Worm (Caenorhabditis elegans): ENCODE data around the gene C40A11.8.
"Not testable (repeated sequence)": the region's sequence is repeated elsewhere in the genome, so short reads cannot be mapped to it uniquely, and the experiment has no call there.

C40A11.8 gene

ce11 chrII:2168374-2168773 is 17.6 kb upstream of the C40A11.8 start, which contains the start of gene fbxb-38:
fbxb-38 (minus strand) TSS chrII:2168763.
- TF ChIP-seq aly-1 (tag; optimal IDR thresholded peaks at IDR 0.05): no peak
- no peak for TF ChIP-seq flt-1 (GFP tag; IDR thresholded peaks at IDR 0.05)
- TF ChIP-seq scrt-1 (GFP tag; IDR thresholded peaks at IDR 0.05): no peak
- no peak for TF ChIP-seq sea-1 (GFP tag; conservative IDR thresholded peaks at IDR 0.05)
- TF ChIP-seq F13C5.2 (tag; optimal IDR thresholded peaks at IDR 0.05): no peak
- no peak for TF ChIP-seq hmbx-1 (tag; optimal IDR thresholded peaks at IDR 0.05)
- no peak for TF ChIP-seq tbx-37 (GFP tag; conservative IDR thresholded peaks at IDR 0.05)

- TF ChIP-seq ama-1 (optimal IDR thresholded peaks at IDR 0.05): no peak
- no peak for TF ChIP-seq tra-4 (tag; optimal IDR thresholded peaks at IDR 0.05)
- TF ChIP-seq aly-1 (tag; optimal IDR thresholded peaks at IDR 0.05): no peak
- no peak for TF ChIP-seq B0310.2 (tag; optimal IDR thresholded peaks at IDR 0.05)
- no peak for TF ChIP-seq tbx-37 (GFP tag; conservative IDR thresholded peaks at IDR 0.05)
- no peak for TF ChIP-seq F13C5.2 (tag; optimal IDR thresholded peaks at IDR 0.05)
- no peak for TF ChIP-seq hmbx-1 (tag; optimal IDR thresholded peaks at IDR 0.05)
- TF ChIP-seq hmg-4 (GFP tag; optimal IDR thresholded peaks at IDR 0.05): no peak
- TF ChIP-seq ceh-36 (tag; optimal IDR thresholded peaks at IDR 0.05): no peak
- TF ChIP-seq scrt-1 (GFP tag; IDR thresholded peaks at IDR 0.05): no peak
- no peak for TF ChIP-seq pes-1 (GFP tag; IDR thresholded peaks at IDR 0.05)
- TF ChIP-seq flt-1 (GFP tag; IDR thresholded peaks at IDR 0.05): no peak
- TF ChIP-seq tbx-11 (GFP tag; IDR thresholded peaks at IDR 0.05): no peak
- TF ChIP-seq ets-7 (tag; optimal IDR thresholded peaks at IDR 0.05): no peak
- no peak for TF ChIP-seq sea-1 (GFP tag; conservative IDR thresholded peaks at IDR 0.05)
- TF ChIP-seq hnd-1 (tag; optimal IDR thresholded peaks at IDR 0.05): no peak
- no peak for TF ChIP-seq ceh-13 (GFP tag; optimal IDR thresholded peaks at IDR 0.05)
Observed at ce11 chrII:2166376-2166775, 15.6 kb upstream of the C40A11.8 start, which contains the start of gene C33C12.4. C33C12.4 (minus strand) TSS chrII:2166476.

DNA sequence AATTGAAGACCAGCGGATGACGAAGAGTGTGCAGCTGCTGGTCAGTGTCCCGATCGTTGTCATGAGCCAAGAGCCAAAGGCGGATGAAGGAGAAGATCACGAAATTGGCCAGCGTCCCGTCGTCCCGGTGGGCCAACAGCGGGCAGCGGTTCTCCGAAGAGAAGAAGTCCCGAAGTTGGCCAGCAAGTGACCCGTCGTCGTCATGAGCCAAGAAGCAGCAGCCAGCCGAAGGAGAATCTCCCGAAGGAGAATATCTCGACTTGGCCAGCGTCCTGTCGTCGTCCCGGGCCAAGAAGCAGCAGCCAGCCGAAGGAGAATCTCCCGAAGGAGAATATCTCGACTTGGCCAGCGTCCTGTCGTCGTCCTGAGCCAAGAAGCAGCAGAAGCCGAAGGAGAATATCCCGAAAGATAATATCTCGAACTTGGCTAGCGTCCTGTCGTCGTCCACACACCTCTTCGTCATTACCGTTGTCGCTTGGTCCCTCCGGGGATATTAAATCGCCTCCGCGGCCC is 12.7 kb upstream of the C40A11.8 start, which contains the start of gene C33C12.11:
Gene C33C12.11 (minus strand): TSS at position 463 of the 513 bp plus-strand sequence.
- TF ChIP-seq hmg-4 (GFP tag; optimal IDR thresholded peaks at IDR 0.05); scrt-1 (GFP tag; IDR thresholded peaks at IDR 0.05); B0310.2 (tag; optimal IDR thresholded peaks at IDR 0.05): not testable (repeated sequence)

DNA sequence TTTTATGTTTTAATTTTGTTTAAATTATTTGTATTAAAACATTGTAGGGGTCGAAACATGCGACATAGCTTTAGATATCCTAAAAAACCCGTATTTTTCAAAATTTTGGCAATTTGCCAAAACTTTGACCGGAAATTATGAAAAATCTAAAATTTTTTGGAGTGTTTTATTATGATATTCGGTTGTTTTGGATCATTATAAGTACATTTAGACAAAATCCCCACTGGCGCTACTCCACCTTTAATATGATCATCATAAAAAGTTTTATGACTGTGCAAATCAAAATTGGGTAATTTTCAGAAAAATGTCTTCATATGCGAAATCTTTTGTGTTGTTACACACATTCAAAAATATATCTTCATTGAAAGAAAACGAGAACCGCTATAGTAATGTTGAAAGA is 3.0 kb upstream of the C40A11.8 start, which contains the start of gene math-18:
Gene math-18 (plus strand): TSS at position 301 of the 400 bp plus-strand sequence.
- not testable (repeated sequence) for TF ChIP-seq B0310.2, hnd-1, hmbx-1 (tag; optimal IDR thresholded peaks at IDR 0.05)

ce11 chrII:2152455-2152854 is 1.7 kb upstream of the C40A11.8 start:
- no peak for TF ChIP-seq tbx-37 (GFP tag; conservative IDR thresholded peaks at IDR 0.05)
- TF ChIP-seq ceh-36 (tag; optimal IDR thresholded peaks at IDR 0.05): no peak
- TF ChIP-seq hnd-1 (tag; optimal IDR thresholded peaks at IDR 0.05): no peak
- no peak for TF ChIP-seq ets-7 (tag; optimal IDR thresholded peaks at IDR 0.05)
- TF ChIP-seq hmg-4 (GFP tag; optimal IDR thresholded peaks at IDR 0.05): no peak
- no peak for TF ChIP-seq F13C5.2 (tag; optimal IDR thresholded peaks at IDR 0.05)
- TF ChIP-seq flt-1 (GFP tag; IDR thresholded peaks at IDR 0.05): no peak

DNA sequence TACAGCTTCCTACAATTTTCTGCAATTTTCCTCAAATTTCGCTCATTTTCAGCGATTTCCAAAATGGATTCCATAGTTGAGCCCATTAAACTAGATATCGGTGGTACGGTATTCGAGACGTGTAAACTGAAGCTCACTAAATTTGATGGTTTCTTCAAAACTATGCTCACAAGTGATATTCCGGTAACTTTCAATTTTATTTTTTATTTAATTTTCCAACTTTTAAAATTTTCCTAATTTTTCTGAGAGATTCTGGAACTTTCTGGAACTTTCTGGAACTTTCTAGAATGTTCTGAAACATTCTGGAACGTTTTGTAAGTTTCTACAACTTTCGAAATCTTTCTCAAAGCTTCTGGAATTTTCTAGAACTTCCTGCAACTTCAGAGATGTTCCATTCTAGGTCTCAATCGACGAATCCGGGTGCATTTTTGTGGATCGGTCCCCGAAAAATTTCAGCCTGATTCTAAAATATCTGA is 3.8 kb downstream of the C40A11.8 start, which contains the start of gene C40A11.2:
Gene C40A11.2 (plus strand): TSS at position 51 of the 476 bp plus-strand sequence.
- TF ChIP-seq tbx-11 (GFP tag; IDR thresholded peaks at IDR 0.05) (no peak), tbx-37 (GFP tag; conservative IDR thresholded peaks at IDR 0.05) (no peak), aly-1 (tag; optimal IDR thresholded peaks at IDR 0.05) (no peak), ceh-13 (GFP tag; optimal IDR thresholded peaks at IDR 0.05) (no peak), ama-1 (optimal IDR thresholded peaks at IDR 0.05) (no peak), B0310.2 (tag; optimal IDR thresholded peaks at IDR 0.05) (no peak), F13C5.2 (tag; optimal IDR thresholded peaks at IDR 0.05) (no peak), pes-1 (GFP tag; IDR thresholded peaks at IDR 0.05) (no peak), tra-4 (tag; optimal IDR thresholded peaks at IDR 0.05) (no peak), sea-1 (GFP tag; conservative IDR thresholded peaks at IDR 0.05) (no peak), hnd-1 (tag; optimal IDR thresholded peaks at IDR 0.05) (no peak), ets-7 (tag; optimal IDR thresholded peaks at IDR 0.05) (no peak), hmg-4 (GFP tag; optimal IDR thresholded peaks at IDR 0.05) (no peak), hmbx-1 (tag; optimal IDR thresholded peaks at IDR 0.05) (no peak), scrt-1 (GFP tag; IDR thresholded peaks at IDR 0.05) (no peak), flt-1 (GFP tag; IDR thresholded peaks at IDR 0.05) (no peak), ceh-36 (tag; optimal IDR thresholded peaks at IDR 0.05) (no peak)

ce11 chrII:2145566-2145965 is 5.2 kb downstream of the C40A11.8 start, which contains the start of gene C40A11.6:
C40A11.6 (minus strand) TSS chrII:2145666.
- TF ChIP-seq ceh-13 (GFP tag; optimal IDR thresholded peaks at IDR 0.05): no peak
- no peak for TF ChIP-seq F13C5.2 (tag; optimal IDR thresholded peaks at IDR 0.05)
- TF ChIP-seq hmg-4 (GFP tag; optimal IDR thresholded peaks at IDR 0.05): no peak
- no peak for TF ChIP-seq aly-1 (tag; optimal IDR thresholded peaks at IDR 0.05)
- TF ChIP-seq tbx-37 (GFP tag; conservative IDR thresholded peaks at IDR 0.05): no peak
- TF ChIP-seq tbx-11 (GFP tag; IDR thresholded peaks at IDR 0.05): no peak
- no peak for TF ChIP-seq hnd-1 (tag; optimal IDR thresholded peaks at IDR 0.05)
- TF ChIP-seq scrt-1 (GFP tag; IDR thresholded peaks at IDR 0.05): no peak
- no peak for TF ChIP-seq pes-1 (GFP tag; IDR thresholded peaks at IDR 0.05)
- TF ChIP-seq sea-1 (GFP tag; conservative IDR thresholded peaks at IDR 0.05): no peak

- TF ChIP-seq flt-1 (GFP tag; IDR thresholded peaks at IDR 0.05): no peak
- no peak for TF ChIP-seq hmbx-1 (tag; optimal IDR thresholded peaks at IDR 0.05)
- no peak for TF ChIP-seq tbx-37 (GFP tag; conservative IDR thresholded peaks at IDR 0.05)
- TF ChIP-seq hnd-1 (tag; optimal IDR thresholded peaks at IDR 0.05): no peak
- no peak for TF ChIP-seq ets-7 (tag; optimal IDR thresholded peaks at IDR 0.05)
- no peak for TF ChIP-seq aly-1 (tag; optimal IDR thresholded peaks at IDR 0.05)
- no peak for TF ChIP-seq pes-1 (GFP tag; IDR thresholded peaks at IDR 0.05)
- TF ChIP-seq sea-1 (GFP tag; conservative IDR thresholded peaks at IDR 0.05): no peak
- no peak for TF ChIP-seq ceh-36 (tag; optimal IDR thresholded peaks at IDR 0.05)
- TF ChIP-seq scrt-1 (GFP tag; IDR thresholded peaks at IDR 0.05): no peak
- TF ChIP-seq tra-4 (tag; optimal IDR thresholded peaks at IDR 0.05): no peak
- TF ChIP-seq ceh-13 (GFP tag; optimal IDR thresholded peaks at IDR 0.05): no peak
- no peak for TF ChIP-seq F13C5.2 (tag; optimal IDR thresholded peaks at IDR 0.05)
- no peak for TF ChIP-seq ama-1 (optimal IDR thresholded peaks at IDR 0.05)
- TF ChIP-seq tbx-11 (GFP tag; IDR thresholded peaks at IDR 0.05): no peak
- TF ChIP-seq hmg-4 (GFP tag; optimal IDR thresholded peaks at IDR 0.05): no peak
Observed at ce11 chrII:2140817-2141216, 9.9 kb downstream of the C40A11.8 start, which contains the start of gene C40A11.3. C40A11.3 (plus strand) TSS chrII:2141117.

Measured in whole organism, early embryonic.